Worm (Caenorhabditis elegans) whole organism, midembryonic: Measurements from ENCODE around the gene D1005.2.

Experiments used
- T22C8.4 ChIP-seq: fragments of 200-800 bp; sonication (Bioruptor generic); IDR thresholded peaks from 2 replicates; pipeline ENCODE4 v1.3.6; 2022; ENCODE audit warnings: missing genetic modification characterization, missing compliant biosample characterization
- cog-1 ChIP-seq: sonication (generic microtip); optimal IDR thresholded peaks from 2 replicates; lab custom pipeline; 2016; ENCODE audit warnings: missing genetic modification characterization, missing compliant biosample characterization
- flt-1 ChIP-seq: fragments of 200-800 bp; sonication (Bioruptor generic); IDR thresholded peaks from 2 replicates; pipeline ENCODE4 v1.3.6; 2022; ENCODE audit warnings: missing genetic modification characterization, missing compliant biosample characterization
- med-1 ChIP-seq: sonication (generic microtip); optimal IDR thresholded peaks from 2 replicates; lab custom pipeline; 2017; ENCODE audit warnings: missing genetic modification characterization, mild to moderate bottlenecking, missing compliant biosample characterization, antibody characterized with exemption, missing genetic modification reagents; ENCODE audit not compliant: insufficient read depth
- ref-1 ChIP-seq: fragments of 200-800 bp; sonication (Bioruptor generic); conservative IDR thresholded peaks from 2 replicates; pipeline ENCODE4 v1.3.6; 2022; ENCODE audit warnings: missing genetic modification reagents, missing genetic modification characterization, missing compliant biosample characterization
- tab-1 ChIP-seq: fragments of 200-800 bp; sonication (Bioruptor generic); IDR thresholded peaks from 2 replicates; pipeline ENCODE4 v1.3.6; 2022; ENCODE audit warnings: missing genetic modification characterization, missing compliant biosample characterization
- ztf-23 ChIP-seq: fragments of 200-800 bp; sonication (Bioruptor generic); IDR thresholded peaks from 2 replicates; pipeline ENCODE4 v1.3.6; 2022; ENCODE audit warnings: missing genetic modification reagents, missing genetic modification characterization, missing compliant biosample characterization
- ztf-29 ChIP-seq: fragments of 200-800 bp; sonication (Bioruptor generic); IDR thresholded peaks from 2 replicates; pipeline ENCODE4 v1.3.6; 2022; ENCODE audit warnings: missing genetic modification reagents, missing genetic modification characterization, missing compliant biosample characterization

DNA sequence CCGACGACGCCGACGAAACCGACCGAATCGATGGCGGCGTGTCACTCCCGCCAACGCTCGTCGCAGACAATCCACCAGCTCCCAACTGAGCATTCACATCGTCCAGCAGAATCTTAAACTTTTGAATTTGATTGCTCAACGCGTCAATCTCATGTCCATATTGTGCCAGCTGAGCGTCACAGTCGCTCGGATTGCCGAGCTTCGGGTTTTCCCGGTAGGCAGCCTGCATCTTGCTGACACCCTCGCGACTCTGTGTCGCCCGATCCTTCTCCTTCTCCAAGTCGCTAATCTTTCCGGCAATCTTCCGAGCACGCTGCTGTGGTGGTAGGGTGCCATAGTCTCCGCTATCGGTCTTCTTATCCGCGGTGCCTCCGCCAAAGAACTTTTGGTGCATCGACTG lies 53.5 kb downstream of the D1005.2 start:
- no peak for TF ChIP-seq med-1 (GFP tag; lab: Kevin White, UChicago)
- TF ChIP-seq cog-1 (tag; lab: Kevin White, UChicago): no peak
- no peak for TF ChIP-seq flt-1 (GFP tag; lab: Robert Waterston, UW)
- TF ChIP-seq ztf-23: no peak
- TF ChIP-seq tab-1 (GFP tag; lab: Robert Waterston, UW): no peak
- TF ChIP-seq ref-1 (GFP tag; lab: Robert Waterston, UW): no peak
- TF ChIP-seq ztf-29 (GFP tag; lab: Robert Waterston, UW): no peak
- TF ChIP-seq T22C8.4 (GFP tag; lab: Robert Waterston, UW): no peak
